Fruit fly (Drosophila melanogaster) whole organism, prepupa: ENCODE data around the gene mtm.
A peak's percentile ranks its signal among the peaks of the same experiment; 100 is the strongest.

ENCODE experiments used
- CG10631 ChIP-seq: fragments of 200-800 bp; sonication (Bioruptor generic); optimal IDR thresholded peaks from 2 replicates; lab custom pipeline; 2016; ENCODE audit warnings: missing biosample characterization, missing genetic modification characterization
- CG11294 ChIP-seq: fragments of 200-800 bp; sonication (Bioruptor generic); IDR thresholded peaks from 2 replicates; pipeline ENCODE4 v1.3.6; 2022; ENCODE audit warnings: missing biosample characterization, missing genetic modification characterization
- CG11762 ChIP-seq: fragments of 200-800 bp; sonication (Bioruptor generic); optimal IDR thresholded peaks from 3 replicates; lab custom pipeline; 2016; ENCODE audit warnings: missing biosample characterization, missing genetic modification characterization; ENCODE audit not compliant: insufficient read depth
- CG11902 ChIP-seq: fragments of 200-800 bp; sonication (Bioruptor generic); optimal IDR thresholded peaks from 3 replicates; lab custom pipeline; 2016; ENCODE audit warnings: missing biosample characterization, missing genetic modification characterization
- CG15336 ChIP-seq: fragments of 200-800 bp; sonication (Bioruptor generic); IDR thresholded peaks from 2 replicates; pipeline ENCODE4 v1.3.6; 2022; ENCODE audit warnings: missing biosample characterization, missing genetic modification characterization
- CG1621 ChIP-seq: fragments of 200-800 bp; sonication (Bioruptor generic); optimal IDR thresholded peaks from 3 replicates; lab custom pipeline; 2018; ENCODE audit warnings: missing biosample characterization, mild to moderate bottlenecking, missing genetic modification characterization
- CG16779 ChIP-seq: fragments of 200-800 bp; sonication (Bioruptor generic); optimal IDR thresholded peaks from 3 replicates; lab custom pipeline; 2017; ENCODE audit warnings: missing biosample characterization, mild to moderate bottlenecking, missing genetic modification characterization
- CG3032 ChIP-seq: fragments of 200-800 bp; optimal IDR thresholded peaks from 2 replicates; lab custom pipeline; 2019; ENCODE audit warnings: missing biosample characterization, mild to moderate bottlenecking, missing genetic modification characterization, moderate library complexity
- CG31627 ChIP-seq: fragments of 200-800 bp; sonication (Bioruptor generic); optimal IDR thresholded peaks from 3 replicates; lab custom pipeline; 2016; ENCODE audit warnings: missing biosample characterization, missing genetic modification characterization
- CG32006 ChIP-seq: fragments of 200-800 bp; sonication (Bioruptor generic); optimal IDR thresholded peaks from 3 replicates; lab custom pipeline; 2017; ENCODE audit warnings: missing biosample characterization, mild to moderate bottlenecking, missing genetic modification characterization
- CG3919 ChIP-seq: fragments of 200-800 bp; sonication (Bioruptor generic); optimal IDR thresholded peaks from 3 replicates; lab custom pipeline; 2016; ENCODE audit warnings: missing biosample characterization, missing genetic modification characterization
- CG4318 ChIP-seq: fragments of 200-800 bp; sonication (Bioruptor generic); optimal IDR thresholded peaks from 3 replicates; lab custom pipeline; 2017; ENCODE audit warnings: missing biosample characterization, mild to moderate bottlenecking, missing genetic modification characterization
- CG6163 ChIP-seq: fragments of 200-800 bp; sonication (Bioruptor generic); IDR thresholded peaks from 3 replicates; pipeline ENCODE4 v1.3.6; 2022; ENCODE audit warnings: missing biosample characterization, missing genetic modification characterization
- CG6276 ChIP-seq: fragments of 200-800 bp; sonication (Bioruptor generic); optimal IDR thresholded peaks from 2 replicates; lab custom pipeline; 2017; ENCODE audit warnings: missing biosample characterization, mild to moderate bottlenecking, missing genetic modification characterization
- CG6792 ChIP-seq: fragments of 200-800 bp; sonication (Bioruptor generic); optimal IDR thresholded peaks from 3 replicates; lab custom pipeline; 2016; ENCODE audit warnings: missing biosample characterization, missing genetic modification characterization
- CG6808 ChIP-seq: fragments of 200-800 bp; sonication (Bioruptor generic); optimal IDR thresholded peaks from 3 replicates; lab custom pipeline; 2017; ENCODE audit warnings: missing biosample characterization, missing genetic modification characterization, mild to moderate bottlenecking, moderate library complexity, missing genetic modification reagents
- CG6854 ChIP-seq: fragments of 200-800 bp; sonication (Bioruptor generic); optimal IDR thresholded peaks from 2 replicates; lab custom pipeline; 2017; ENCODE audit warnings: missing biosample characterization, mild to moderate bottlenecking, missing genetic modification characterization
- CG7368 ChIP-seq: fragments of 200-800 bp; sonication (Bioruptor generic); optimal IDR thresholded peaks from 3 replicates; lab custom pipeline; 2016; ENCODE audit warnings: missing biosample characterization, missing genetic modification characterization
- CG8119 ChIP-seq: fragments of 200-800 bp; sonication (Bioruptor generic); IDR thresholded peaks from 3 replicates; pipeline ENCODE4 v1.3.6; 2022; ENCODE audit warnings: missing biosample characterization, missing genetic modification characterization
- CG8319 ChIP-seq: fragments of 200-800 bp; sonication (Bioruptor generic); optimal IDR thresholded peaks from 3 replicates; lab custom pipeline; 2016; ENCODE audit warnings: missing biosample characterization, missing genetic modification characterization
- CG9139 ChIP-seq: fragments of 200-800 bp; sonication (Bioruptor generic); optimal IDR thresholded peaks from 3 replicates; lab custom pipeline; 2017; ENCODE audit warnings: missing biosample characterization, mild to moderate bottlenecking, missing genetic modification characterization
- Eip78C ChIP-seq: fragments of 200-800 bp; sonication (Bioruptor generic); peaks from one replicate; lab custom pipeline; 2016; ENCODE audit warnings: missing biosample characterization, missing genetic modification characterization
- Ets21C ChIP-seq: fragments of 200-800 bp; sonication (Bioruptor generic); optimal IDR thresholded peaks from 3 replicates; lab custom pipeline; 2016; ENCODE audit warnings: missing biosample characterization, missing genetic modification characterization
- Ets96B ChIP-seq: fragments of 200-800 bp; optimal IDR thresholded peaks from 2 replicates; lab custom pipeline; 2019; ENCODE audit warnings: missing biosample characterization, mild to moderate bottlenecking, missing genetic modification characterization, moderate library complexity
- Gug ChIP-seq: fragments of 200-800 bp; sonication (Bioruptor generic); IDR thresholded peaks from 2 replicates; pipeline ENCODE4 v1.3.6; 2022; ENCODE audit warnings: missing biosample characterization, missing genetic modification characterization
- Hr38 ChIP-seq: sonication (Bioruptor generic); optimal IDR thresholded peaks from 2 replicates; lab custom pipeline; 2016; ENCODE audit warnings: missing biosample characterization, missing genetic modification characterization
- Hr39 ChIP-seq: fragments of 200-800 bp; sonication (Bioruptor generic); optimal IDR thresholded peaks from 2 replicates; lab custom pipeline; 2016; ENCODE audit warnings: missing biosample characterization, missing genetic modification characterization
- Hr4 ChIP-seq: fragments of 200-800 bp; sonication (Bioruptor generic); optimal IDR thresholded peaks from 3 replicates; lab custom pipeline; 2016; ENCODE audit warnings: missing biosample characterization, missing genetic modification characterization
- Lpt ChIP-seq: fragments of 200-800 bp; sonication (Bioruptor generic); optimal IDR thresholded peaks from 3 replicates; lab custom pipeline; 2016; ENCODE audit warnings: missing biosample characterization, missing genetic modification characterization
- Met ChIP-seq: fragments of 200-800 bp; sonication (Bioruptor generic); optimal IDR thresholded peaks from 3 replicates; lab custom pipeline; 2016; ENCODE audit warnings: missing biosample characterization, missing genetic modification characterization
- OdsH ChIP-seq: fragments of 200-800 bp; sonication (Bioruptor generic); optimal IDR thresholded peaks from 3 replicates; lab custom pipeline; 2016; ENCODE audit warnings: missing biosample characterization, missing genetic modification characterization
- Smox ChIP-seq: fragments of 200-800 bp; sonication (Bioruptor generic); optimal IDR thresholded peaks from 3 replicates; lab custom pipeline; 2016; ENCODE audit warnings: missing biosample characterization, missing genetic modification characterization
- Sox102F ChIP-seq: fragments of 200-800 bp; sonication (Bioruptor generic); optimal IDR thresholded peaks from 2 replicates; lab custom pipeline; 2016; ENCODE audit warnings: missing biosample characterization, mild to moderate bottlenecking, missing genetic modification characterization
- Sox14 ChIP-seq: fragments of 200-800 bp; sonication (Bioruptor generic); optimal IDR thresholded peaks from 3 replicates; lab custom pipeline; 2016; ENCODE audit warnings: missing biosample characterization, missing genetic modification characterization
- Sox15 ChIP-seq: fragments of 200-800 bp; sonication (Bioruptor generic); optimal IDR thresholded peaks from 3 replicates; lab custom pipeline; 2016; ENCODE audit warnings: missing biosample characterization, missing genetic modification characterization
- achi ChIP-seq: fragments of 200-800 bp; sonication (Bioruptor generic); optimal IDR thresholded peaks from 3 replicates; lab custom pipeline; 2016; ENCODE audit warnings: missing biosample characterization, missing genetic modification characterization
- cyc ChIP-seq: fragments of 200-800 bp; sonication (Bioruptor generic); optimal IDR thresholded peaks from 3 replicates; lab custom pipeline; 2016; ENCODE audit warnings: missing biosample characterization, missing genetic modification characterization
- dac ChIP-seq: fragments of 200-800 bp; sonication (Bioruptor generic); optimal IDR thresholded peaks from 2 replicates; lab custom pipeline; 2017; ENCODE audit warnings: missing biosample characterization, mild to moderate bottlenecking, missing genetic modification characterization
- dsx ChIP-seq: fragments of 200-800 bp; optimal IDR thresholded peaks from 3 replicates; lab custom pipeline; 2019; ENCODE audit warnings: missing biosample characterization, mild to moderate bottlenecking, missing genetic modification characterization, moderate library complexity; ENCODE audit not compliant: poor library complexity, severe bottlenecking
- eg ChIP-seq: fragments of 200-800 bp; sonication (Bioruptor generic); IDR thresholded peaks from 3 replicates; pipeline ENCODE4 v1.3.6; 2022; ENCODE audit warnings: missing biosample characterization, missing genetic modification characterization
- esn ChIP-seq: fragments of 200-800 bp; sonication (Bioruptor generic); optimal IDR thresholded peaks from 2 replicates; lab custom pipeline; 2016; ENCODE audit warnings: missing biosample characterization, mild to moderate bottlenecking, missing genetic modification characterization, moderate library complexity
- fd59A ChIP-seq: fragments of 200-800 bp; sonication (Bioruptor generic); optimal IDR thresholded peaks from 2 replicates; lab custom pipeline; 2017; ENCODE audit warnings: missing biosample characterization, mild to moderate bottlenecking, missing genetic modification characterization, missing genetic modification reagents
- fd85E ChIP-seq: fragments of 200-800 bp; sonication (Bioruptor generic); optimal IDR thresholded peaks from 3 replicates; lab custom pipeline; 2016; ENCODE audit warnings: missing biosample characterization, missing genetic modification characterization
- fkh ChIP-seq: fragments of 200-800 bp; sonication (Bioruptor generic); optimal IDR thresholded peaks from 3 replicates; lab custom pipeline; 2017; ENCODE audit warnings: missing biosample characterization, mild to moderate bottlenecking, missing genetic modification characterization, moderate library complexity
- lz ChIP-seq: fragments of 200-800 bp; sonication (Bioruptor generic); optimal IDR thresholded peaks from 3 replicates; lab custom pipeline; 2016; ENCODE audit warnings: missing biosample characterization, missing genetic modification characterization
- net ChIP-seq: fragments of 200-800 bp; sonication (Bioruptor generic); optimal IDR thresholded peaks from 3 replicates; lab custom pipeline; 2016; ENCODE audit warnings: missing biosample characterization, missing genetic modification characterization
- pdm3 ChIP-seq: fragments of 200-800 bp; sonication (Bioruptor generic); optimal IDR thresholded peaks from 3 replicates; lab custom pipeline; 2016; ENCODE audit warnings: missing biosample characterization, missing genetic modification characterization
- salr ChIP-seq, 2 experiments: fragments of 200-800 bp; sonication (Bioruptor generic); optimal IDR thresholded peaks; 3 replicates each; lab custom pipeline; 2016 to 2018; ENCODE audit warnings: missing biosample characterization in 2 of 2, missing genetic modification characterization in 2 of 2, mild to moderate bottlenecking in 1 of 2
- spab ChIP-seq: fragments of 200-800 bp; sonication (Bioruptor generic); optimal IDR thresholded peaks from 2 replicates; lab custom pipeline; 2017; ENCODE audit warnings: missing biosample characterization, mild to moderate bottlenecking, missing genetic modification characterization, missing genetic modification reagents
- svp ChIP-seq: fragments of 200-800 bp; sonication (Bioruptor generic); peaks from one replicate; lab custom pipeline; 2016; ENCODE audit warnings: missing biosample characterization, missing genetic modification characterization
- topi ChIP-seq: fragments of 200-800 bp; sonication (Bioruptor generic); optimal IDR thresholded peaks from 3 replicates; lab custom pipeline; 2016; ENCODE audit warnings: missing biosample characterization, missing genetic modification characterization
- vri ChIP-seq: fragments of 200-800 bp; sonication (Bioruptor generic); optimal IDR thresholded peaks from 3 replicates; lab custom pipeline; 2016; ENCODE audit warnings: missing biosample characterization, mild to moderate bottlenecking, missing genetic modification characterization

Gene mtm

DNA sequence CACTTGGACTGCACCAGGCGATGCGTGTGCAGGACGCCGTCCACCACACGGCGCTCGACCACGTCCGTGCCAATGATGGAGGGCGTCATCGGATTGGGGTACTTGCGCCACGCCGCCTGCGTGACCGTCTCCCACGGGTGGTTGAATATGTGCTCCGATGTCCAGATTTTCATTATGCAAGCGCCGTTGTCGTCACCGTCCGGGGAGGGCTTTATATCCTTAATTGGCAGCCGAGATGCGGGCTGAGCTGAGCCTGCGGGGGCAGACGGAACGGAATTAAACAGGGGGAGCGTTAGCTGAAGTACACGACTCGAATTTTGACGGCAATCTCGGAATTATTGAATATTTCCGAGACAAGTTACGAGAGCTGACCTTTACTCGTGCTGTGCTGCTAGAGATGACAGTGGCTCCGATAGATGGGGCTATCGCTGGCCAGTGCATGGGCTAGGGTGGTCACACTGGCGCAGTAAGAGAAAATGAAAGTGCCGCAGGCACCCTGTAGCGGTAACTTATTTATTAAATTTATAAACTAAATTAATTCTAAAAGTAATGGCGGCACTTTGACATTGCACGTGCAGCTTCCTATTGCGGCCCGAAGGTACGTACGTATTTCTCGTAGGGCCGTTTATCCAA, 10.8 kb upstream of the mtm start, which contains the start of gene IPIP:
IPIP (plus strand) TSS at position 475 of the 633 bp plus-strand sequence.
- TF ChIP-seq Hr39 (peak; percentile 30), fd59A (GFP tag; lab: Kevin White, UChicago) (no peak), Met (GFP tag; lab: Kevin White, UChicago) (peak; percentile 7), fkh (GFP tag; lab: Kevin White, UChicago) (no peak), CG3032 (tag; lab: Kevin White, UChicago) (peak; percentile 15), Hr4 (GFP tag; lab: Kevin White, UChicago) (peak; percentile 12), CG3919 (peak; percentile 62), CG6854 (GFP tag; lab: Kevin White, UChicago) (no peak), dsx (GFP tag; lab: Kevin White, UChicago) (no peak), Lpt (GFP tag; lab: Kevin White, UChicago) (no peak), svp (GFP tag; lab: Kevin White, UChicago) (peak; percentile 97), CG15336 (GFP tag; lab: Robert Waterston, UW) (peak; percentile 32; the same call in 1 of the 2 replicates), CG11762 (GFP tag; lab: Kevin White, UChicago) (no peak), CG6808 (GFP tag; lab: Kevin White, UChicago) (no peak), Ets21C (no peak), CG11294 (no peak), vri (GFP tag; lab: Kevin White, UChicago) (peak; percentile 64), CG9139 (GFP tag; lab: Kevin White, UChicago) (no peak), spab (no peak), Sox102F (peak; percentile 28), CG6276 (GFP tag; lab: Kevin White, UChicago) (no peak), esn (GFP tag; lab: Kevin White, UChicago) (peak; percentile 26), pdm3 (GFP tag; lab: Kevin White, UChicago) (no peak), Smox (GFP tag; lab: Kevin White, UChicago) (no peak), CG8119 (GFP tag; lab: Robert Waterston, UW) (no peak; the same call in 2 of the 3 replicates), net (GFP tag; lab: Kevin White, UChicago) (peak; percentile 46), cyc (GFP tag; lab: Kevin White, UChicago) (peak; percentile 25), CG1621 (peak; percentile 22), eg (GFP tag; lab: Robert Waterston, UW) (no peak; the same call in 2 of the 3 replicates), CG31627 (GFP tag; lab: Kevin White, UChicago) (peak; percentile 32), CG11902 (GFP tag; lab: Kevin White, UChicago) (no peak), Sox15 (no peak), Hr38 (GFP tag; lab: Kevin White, UChicago) (no peak), fd85E (no peak), CG10631 (GFP tag; lab: Kevin White, UChicago) (no peak), lz (GFP tag; lab: Kevin White, UChicago) (peak; percentile 18), achi (no peak), CG16779 (tag; lab: Kevin White, UChicago) (no peak), CG4318 (GFP tag; lab: Kevin White, UChicago) (no peak), CG7368 (GFP tag; lab: Kevin White, UChicago) (no peak), CG32006 (GFP tag; lab: Kevin White, UChicago) (peak; percentile 19), OdsH (no peak), salr (GFP tag; optimal IDR thresholded peaks at IDR 0.05; lab: Kevin White, UChicago) (peak in 1 of 2 experiments; percentile 8), dac (GFP tag; lab: Kevin White, UChicago) (no peak), CG8319 (GFP tag; lab: Kevin White, UChicago) (peak; percentile 14), Gug (GFP tag; lab: Robert Waterston, UW) (no peak), Eip78C (GFP tag; lab: Kevin White, UChicago) (peak; percentile 43), CG6163 (GFP tag; lab: Robert Waterston, UW) (peak; percentile 58; the same call in 2 of the 3 replicates), topi (peak; percentile 29), Ets96B (tag; lab: Kevin White, UChicago) (no peak), Sox14 (GFP tag; lab: Kevin White, UChicago) (peak; percentile 29), CG6792 (GFP tag; lab: Kevin White, UChicago) (peak; percentile 11)
